Worm (Caenorhabditis elegans) whole organism, L4 larva: ENCODE measurements around the gene ZK829.7.

Experiments used
- Y48G9A.11 ChIP-seq: fragments of 200-800 bp; sonication (Bioruptor generic); IDR thresholded peaks from 2 replicates; pipeline ENCODE4 v1.3.6; 2022; ENCODE audit warnings: missing genetic modification reagents, missing genetic modification characterization, missing compliant biosample characterization
- Y5F2A.4 ChIP-seq: fragments of 200-800 bp; sonication (Bioruptor generic); optimal IDR thresholded peaks from 2 replicates; lab custom pipeline; 2018; ENCODE audit warnings: mild to moderate bottlenecking, missing genetic modification characterization, missing compliant biosample characterization
- Y75B8A.6 ChIP-seq: fragments of 200-800 bp; sonication (Bioruptor generic); IDR thresholded peaks from 2 replicates; pipeline ENCODE4 v1.3.6; 2022; ENCODE audit warnings: missing genetic modification reagents, missing genetic modification characterization, missing compliant biosample characterization
- ZK337.2 ChIP-seq: fragments of 200-800 bp; sonication (Bioruptor generic); IDR thresholded peaks from 2 replicates; pipeline ENCODE4 v1.3.6; 2022; ENCODE audit warnings: missing genetic modification reagents, missing genetic modification characterization, missing compliant biosample characterization
- aha-1 ChIP-seq: fragments of 150-350 bp; peaks from one replicate; lab custom pipeline; 2014; ENCODE audit warnings: missing biosample characterization, missing genetic modification characterization
- arid-1 ChIP-seq: fragments of 200-800 bp; sonication (Bioruptor generic); conservative IDR thresholded peaks from 2 replicates; pipeline ENCODE4 v1.3.6; 2022; ENCODE audit warnings: missing genetic modification reagents, missing genetic modification characterization, missing compliant biosample characterization
- attf-4 ChIP-seq: sonication (generic microtip); optimal IDR thresholded peaks from 3 replicates; lab custom pipeline; 2017; ENCODE audit warnings: missing biosample characterization, missing genetic modification characterization
- ceh-20 ChIP-seq: fragments of 200-800 bp; sonication (Bioruptor generic); IDR thresholded peaks from 2 replicates; pipeline ENCODE4 v1.3.6; 2022; ENCODE audit warnings: missing genetic modification reagents, missing genetic modification characterization, missing compliant biosample characterization
- ceh-28 ChIP-seq: fragments of 150-350 bp; optimal IDR thresholded peaks from 2 replicates; lab custom pipeline; 2014; ENCODE audit warnings: missing biosample characterization, missing genetic modification reagents, missing genetic modification characterization
- ceh-32 ChIP-seq: sonication (generic microtip); optimal IDR thresholded peaks from 2 replicates; lab custom pipeline; 2016; ENCODE audit warnings: mild to moderate bottlenecking, missing genetic modification characterization, missing compliant biosample characterization; ENCODE audit not compliant: poor library complexity
- ces-1 ChIP-seq: fragments of 150-350 bp; sonication (generic microtip); optimal IDR thresholded peaks from 4 replicates; lab custom pipeline; 2014; ENCODE audit warnings: missing biosample characterization, missing genetic modification reagents, missing genetic modification characterization
- daf-16 ChIP-seq, 3 experiments: sonication (generic microtip); optimal IDR thresholded peaks; 2 replicates each; lab custom pipeline; 2016 to 2017; ENCODE audit warnings: missing genetic modification characterization in 3 of 3, missing genetic modification reagents in 3 of 3, mild to moderate bottlenecking in 2 of 3, missing compliant biosample characterization in 2 of 3, missing biosample characterization in 1 of 3, moderate library complexity in 1 of 3
- dmd-6 ChIP-seq: fragments of 200-800 bp; sonication (Bioruptor generic); IDR thresholded peaks from 2 replicates; pipeline ENCODE4 v1.3.6; 2022; ENCODE audit warnings: missing genetic modification reagents, missing genetic modification characterization, missing compliant biosample characterization
- dmd-9 ChIP-seq: fragments of 200-800 bp; sonication (Bioruptor generic); IDR thresholded peaks from 2 replicates; pipeline ENCODE4 v1.3.6; 2022; ENCODE audit warnings: missing genetic modification reagents, missing genetic modification characterization, missing compliant biosample characterization
- dve-1 ChIP-seq: sonication (generic microtip); optimal IDR thresholded peaks from 2 replicates; lab custom pipeline; 2017; ENCODE audit warnings: antibody characterized with exemption, mild to moderate bottlenecking, missing genetic modification characterization, missing compliant biosample characterization; ENCODE audit not compliant: insufficient read depth
- fkh-10 ChIP-seq: fragments of 150-350 bp; optimal IDR thresholded peaks from 2 replicates; lab custom pipeline; 2014; ENCODE audit warnings: missing biosample characterization, missing genetic modification reagents, missing genetic modification characterization
- gei-8 ChIP-seq: fragments of 200-800 bp; sonication (Bioruptor generic); optimal IDR thresholded peaks from 2 replicates; lab custom pipeline; 2018; ENCODE audit warnings: mild to moderate bottlenecking, missing genetic modification characterization, missing compliant biosample characterization
- hlh-30 ChIP-seq: sonication (generic microtip); optimal IDR thresholded peaks from 2 replicates; lab custom pipeline; 2017; ENCODE audit warnings: antibody characterized with exemption, mild to moderate bottlenecking, missing genetic modification characterization, missing compliant biosample characterization; ENCODE audit not compliant: insufficient read depth
- hmg-1.1 ChIP-seq: fragments of 200-800 bp; sonication (Bioruptor generic); IDR thresholded peaks from 2 replicates; pipeline ENCODE4 v1.3.6; 2022; ENCODE audit warnings: missing genetic modification reagents, missing genetic modification characterization, missing compliant biosample characterization
- jun-1 ChIP-seq: fragments of 150-350 bp; optimal IDR thresholded peaks from 2 replicates; lab custom pipeline; 2014; ENCODE audit warnings: missing biosample characterization, missing genetic modification reagents, missing genetic modification characterization
- lin-15B ChIP-seq: fragments of 150-350 bp; sonication (generic microtip); optimal IDR thresholded peaks from 3 replicates; lab custom pipeline; 2014; ENCODE audit warnings: missing biosample characterization, missing genetic modification characterization
- lin-38 ChIP-seq: fragments of 200-800 bp; sonication (Bioruptor generic); IDR thresholded peaks from 2 replicates; pipeline ENCODE4 v1.3.6; 2022; ENCODE audit warnings: missing genetic modification reagents, missing genetic modification characterization, missing compliant biosample characterization
- lin-39 ChIP-seq: fragments of 150-350 bp; optimal IDR thresholded peaks from 2 replicates; lab custom pipeline; 2014; ENCODE audit warnings: missing biosample characterization, missing genetic modification reagents, missing genetic modification characterization
- madf-5 ChIP-seq, 2 experiments: fragments of 200-800 bp; sonication (Bioruptor generic); IDR thresholded peaks; 2 replicates each; pipeline ENCODE4 v1.3.6; 2022; ENCODE audit warnings: missing compliant biosample characterization in 2 of 2, missing genetic modification characterization in 2 of 2
- mdl-1 ChIP-seq, 2 experiments: fragments of 150-350 bp in 1 of 2; sonication (generic microtip) in 1 of 2; optimal IDR thresholded peaks; 2 replicates each; lab custom pipeline; 2014 to 2017; ENCODE audit warnings: missing biosample characterization in 2 of 2, missing genetic modification characterization in 2 of 2
- mdt-29 ChIP-seq: fragments of 200-800 bp; sonication (Bioruptor generic); IDR thresholded peaks from 2 replicates; pipeline ENCODE4 v1.3.6; 2022; ENCODE audit warnings: missing genetic modification reagents, missing genetic modification characterization, missing compliant biosample characterization
- mxl-2 ChIP-seq: fragments of 200-800 bp; sonication (Bioruptor generic); conservative IDR thresholded peaks from 2 replicates; pipeline ENCODE4 v1.3.6; 2022; ENCODE audit warnings: missing genetic modification reagents, missing genetic modification characterization, missing compliant biosample characterization
- mxl-3 ChIP-seq: fragments of 200-800 bp; sonication (Bioruptor generic); optimal IDR thresholded peaks from 2 replicates; lab custom pipeline; 2018; ENCODE audit warnings: mild to moderate bottlenecking, missing genetic modification characterization, missing compliant biosample characterization
- nhr-102 ChIP-seq: sonication (generic microtip); optimal IDR thresholded peaks from 2 replicates; lab custom pipeline; 2016; ENCODE audit warnings: mild to moderate bottlenecking, missing genetic modification characterization, moderate library complexity, missing compliant biosample characterization
- nhr-111 ChIP-seq: fragments of 200-800 bp; sonication (Bioruptor generic); optimal IDR thresholded peaks from 2 replicates; lab custom pipeline; 2018; ENCODE audit warnings: mild to moderate bottlenecking, missing genetic modification characterization, missing compliant biosample characterization
- nhr-28 ChIP-seq: fragments of 150-350 bp; optimal IDR thresholded peaks from 2 replicates; lab custom pipeline; 2014; ENCODE audit warnings: missing biosample characterization, missing genetic modification characterization
- nhr-76 ChIP-seq: fragments of 150-350 bp; optimal IDR thresholded peaks from 2 replicates; lab custom pipeline; 2014; ENCODE audit warnings: missing biosample characterization, missing genetic modification characterization
- nhr-77 ChIP-seq: fragments of 150-350 bp; optimal IDR thresholded peaks from 2 replicates; lab custom pipeline; 2014; ENCODE audit warnings: missing biosample characterization, missing genetic modification characterization
- pha-4 ChIP-seq, 2 experiments: fragments of 150-350 bp in 1 of 2; fragments of 200-800 bp in 1 of 2; sonication (Bioruptor generic) in 1 of 2; IDR thresholded peaks in 1 of 2; optimal IDR thresholded peaks in 1 of 2; 2 replicates each; pipeline versions ENCODE4 v1.3.6 to Lab custom; 2014 to 2022; ENCODE audit warnings: missing genetic modification characterization in 2 of 2, missing genetic modification reagents in 2 of 2, missing biosample characterization in 1 of 2, missing compliant biosample characterization in 1 of 2
- php-3 ChIP-seq: fragments of 200-800 bp; sonication (Bioruptor generic); IDR thresholded peaks from 2 replicates; pipeline ENCODE4 v1.3.6; 2022; ENCODE audit warnings: missing genetic modification reagents, missing genetic modification characterization, missing compliant biosample characterization
- pqm-1 ChIP-seq: sonication (generic microtip); optimal IDR thresholded peaks from 2 replicates; lab custom pipeline; 2017; ENCODE audit warnings: missing biosample characterization, missing genetic modification characterization
- saeg-2 ChIP-seq: fragments of 200-800 bp; sonication (Bioruptor generic); IDR thresholded peaks from 2 replicates; pipeline ENCODE4 v1.3.6; 2022; ENCODE audit warnings: missing genetic modification reagents, missing genetic modification characterization, missing compliant biosample characterization
- snpc-1.2 ChIP-seq: fragments of 200-800 bp; sonication (Bioruptor generic); IDR thresholded peaks from 2 replicates; pipeline ENCODE4 v1.3.6; 2022; ENCODE audit warnings: missing genetic modification reagents, missing genetic modification characterization, missing compliant biosample characterization
- unc-39 ChIP-seq: sonication (generic microtip); optimal IDR thresholded peaks from 2 replicates; lab custom pipeline; 2017; ENCODE audit warnings: missing biosample characterization, missing genetic modification characterization
- unc-62 ChIP-seq, 3 experiments: fragments of 150-350 bp in 1 of 3; sonication (generic microtip); optimal IDR thresholded peaks in 2 of 3; peaks in 1 of 3; 1 replicate in 1 of 3; 2 replicates in 2 of 3; lab custom pipeline; 2014 to 2017; ENCODE audit warnings: missing biosample characterization in 3 of 3, missing genetic modification characterization in 3 of 3, missing genetic modification reagents in 3 of 3, missing genotype in 1 of 3
- vab-7 ChIP-seq: fragments of 200-800 bp; sonication (Bioruptor generic); IDR thresholded peaks from 2 replicates; pipeline ENCODE4 v1.3.6; 2022; ENCODE audit warnings: missing genetic modification reagents, missing genetic modification characterization, missing compliant biosample characterization
- zag-1 ChIP-seq: fragments of 150-350 bp; optimal IDR thresholded peaks from 2 replicates; lab custom pipeline; 2014; ENCODE audit warnings: missing biosample characterization, missing genetic modification characterization
- zfp-2 ChIP-seq: sonication (generic microtip); optimal IDR thresholded peaks from 2 replicates; lab custom pipeline; 2016; ENCODE audit warnings: mild to moderate bottlenecking, missing genetic modification characterization, missing compliant biosample characterization
- zfp-3 ChIP-seq: fragments of 200-800 bp; sonication (Bioruptor generic); conservative IDR thresholded peaks from 2 replicates; pipeline ENCODE4 v1.3.6; 2022; ENCODE audit warnings: missing genetic modification reagents, missing genetic modification characterization, missing compliant biosample characterization
- zip-11 ChIP-seq: fragments of 200-800 bp; sonication (Bioruptor generic); IDR thresholded peaks from 2 replicates; pipeline ENCODE4 v1.3.6; 2022; ENCODE audit warnings: missing genetic modification characterization, missing compliant biosample characterization

Gene ZK829.7

ce11 chrIV:11913295-11913940, 47.9 kb downstream of the ZK829.7 start (continued):
- TF ChIP-seq nhr-102 (tag; lab: Kevin White, UChicago) (peak; percentile 12), snpc-1.2 (GFP tag; lab: Robert Waterston, UW) (0 out of 2 replicates have a peak, but pooled peaks have one; percentile 17), mdl-1 (tag; optimal IDR thresholded peaks at IDR 0.05; lab: Kevin White, UChicago) (no peak), nhr-77 (tag; lab: Kevin White, UChicago) (peak; percentile 71), dve-1 (tag; lab: Kevin White, UChicago) (peak; percentile 38), madf-5 (GFP tag; IDR thresholded peaks at IDR 0.05; lab: Robert Waterston, UW) (0 out of 4 replicates have a peak, but pooled peaks of 1 of the 2 experiments have one; percentile 19), lin-38 (GFP tag; lab: Robert Waterston, UW) (peak; percentile 42), mdt-29 (GFP tag; lab: Robert Waterston, UW) (peak; percentile 73; the same call in 1 of the 2 replicates)

ce11 chrIV:11911723-11912122, 49.6 kb downstream of the ZK829.7 start, which contains the start of gene VZK822L.2:
Gene VZK822L.2 (plus strand): TSS chrIV:11912023.
- TF ChIP-seq zip-11 (GFP tag; lab: Robert Waterston, UW) (no peak), ceh-32 (tag; lab: Kevin White, UChicago) (no peak), zfp-3 (GFP tag; lab: Robert Waterston, UW) (no peak), nhr-76 (tag; lab: Kevin White, UChicago) (no peak), saeg-2 (GFP tag; lab: Robert Waterston, UW) (no peak), unc-62 (GFP tag; optimal IDR thresholded peaks at IDR 0.05 in 1 of 2; lab: Kevin White, UChicago) (peak in 1 of 2 experiments; percentile 18), unc-62 (tag; optimal IDR thresholded peaks at IDR 0.05; lab: Kevin White, UChicago) (no peak), daf-16 (GFP tag; optimal IDR thresholded peaks at IDR 0.05; lab: Kevin White, UChicago) (no peak), daf-16 (tag; optimal IDR thresholded peaks at IDR 0.05; lab: Kevin White, UChicago) (peak; percentile 17), unc-39 (tag; lab: Kevin White, UChicago) (no peak), hlh-30 (tag; lab: Kevin White, UChicago) (no peak), mxl-3 (no peak), jun-1 (tag; lab: Kevin White, UChicago) (no peak), lin-15B (tag; lab: Kevin White, UChicago) (no peak), ces-1 (GFP tag; lab: Kevin White, UChicago) (no peak), lin-39 (no peak), pqm-1 (tag; lab: Kevin White, UChicago) (peak; percentile 40), ceh-20 (GFP tag; lab: Robert Waterston, UW) (no peak), ceh-28 (tag; lab: Kevin White, UChicago) (no peak), dmd-9 (GFP tag; lab: Robert Waterston, UW) (no peak), madf-5 (GFP tag; IDR thresholded peaks at IDR 0.05; lab: Robert Waterston, UW) (no peak), php-3 (GFP tag; lab: Robert Waterston, UW) (no peak), nhr-28 (tag; lab: Kevin White, UChicago) (peak; percentile 23), Y75B8A.6 (GFP tag; lab: Robert Waterston, UW) (no peak), vab-7 (GFP tag; lab: Robert Waterston, UW) (no peak), zfp-2 (no peak), ZK337.2 (GFP tag; lab: Robert Waterston, UW) (no peak), pha-4 (GFP tag; IDR thresholded peaks at IDR 0.05; lab: Robert Waterston, UW) (no peak), pha-4 (tag; optimal IDR thresholded peaks at IDR 0.05; lab: Kevin White, UChicago) (no peak), aha-1 (tag; lab: Kevin White, UChicago) (peak; percentile 43), gei-8 (no peak), dmd-6 (GFP tag; lab: Robert Waterston, UW) (peak; percentile 33; the same call in 1 of the 2 replicates), mxl-2 (GFP tag; lab: Robert Waterston, UW) (no peak), fkh-10 (GFP tag; lab: Kevin White, UChicago) (no peak), Y48G9A.11 (no peak), arid-1 (no peak), lin-38 (GFP tag; lab: Robert Waterston, UW) (no peak), zag-1 (tag; lab: Kevin White, UChicago) (no peak), nhr-111 (GFP tag; lab: Kevin White, UChicago) (no peak), attf-4 (tag; lab: Kevin White, UChicago) (no peak), Y5F2A.4 (GFP tag; lab: Kevin White, UChicago) (no peak), hmg-1.1 (GFP tag; lab: Robert Waterston, UW) (no peak)
- TF ChIP-seq, all 104 proteins: peak for 6
